2 worm cellular contexts compared by ENCODE assay signal in genomic region chrII:8092537-8092936, ce11.
TF ChIP-seq lines count a peak whose summit lies in the region.

Gene ltd-1 (minus strand): TSS chrII:8092754.

TF ChIP-seq in whole organism, L1 larva, 84 proteins besides CTCF, POLR2A, EP300 and RAD21:
- TF ChIP-seq fos-1 (tag; optimal IDR thresholded peaks at IDR 0.05; lab: Kevin White, UChicago): no peak
- TF ChIP-seq pag-3 (tag; optimal IDR thresholded peaks at IDR 0.05; lab: Kevin White, UChicago; ENCODE audit: borderline replicate concordance, insufficient read depth): no peak
- no peak for TF ChIP-seq elt-2 (tag; optimal IDR thresholded peaks at IDR 0.05; lab: Kevin White, UChicago)
- TF ChIP-seq efl-1 (optimal IDR thresholded peaks at IDR 0.05; lab: Kevin White, UChicago): no peak
- peak in 1 of 2 experiments; percentile 60 for TF ChIP-seq efl-1 (GFP tag; optimal IDR thresholded peaks at IDR 0.05 in 1 of 2; lab: Kevin White, UChicago)
- TF ChIP-seq blmp-1 (tag; optimal IDR thresholded peaks at IDR 0.05; lab: Kevin White, UChicago): peak; percentile 21
- no peak for TF ChIP-seq ama-1 (optimal IDR thresholded peaks at IDR 0.05; lab: Kevin White, UChicago)
- TF ChIP-seq C16A3.4 (tag; optimal IDR thresholded peaks at IDR 0.05; lab: Kevin White, UChicago): no peak
- no peak for TF ChIP-seq lin-39 (tag; optimal IDR thresholded peaks at IDR 0.05; lab: Kevin White, UChicago)
- no peak for TF ChIP-seq egl-27 (tag; optimal IDR thresholded peaks at IDR 0.05; lab: Kevin White, UChicago)
- no peak for TF ChIP-seq fkh-10 (GFP tag; optimal IDR thresholded peaks at IDR 0.05; lab: Kevin White, UChicago)
- TF ChIP-seq sox-4 (tag; optimal IDR thresholded peaks at IDR 0.05; lab: Kevin White, UChicago): no peak

TF ChIP-seq in whole organism, L4 larva, 104 proteins besides CTCF, POLR2A, EP300 and RAD21:
- TF ChIP-seq dmd-6 (GFP tag; IDR thresholded peaks at IDR 0.05; lab: Robert Waterston, UW): no peak
- peak; percentile 58 for TF ChIP-seq aha-1 (tag; lab: Kevin White, UChicago)

Comparison
In these comparisons a context has a peak if more than half of its experiments do, and no peak if none do; other contexts are left out.
1. Of the 29 proteins assayed by ChIP-seq in both whole organism, L4 larva and whole organism, L1 larva: peak only in whole organism, L4 larva: aha-1; only in whole organism, L1 larva: none; in both: none; in neither: 28.